Worm (Caenorhabditis elegans) whole organism, late embryonic: ENCODE measurements around the gene cogc-4.

ENCODE experiments used
- C08G9.2 ChIP-seq: sonication (generic microtip); optimal IDR thresholded peaks from 2 replicates; lab custom pipeline; 2016; ENCODE audit warnings: mild to moderate bottlenecking, missing genetic modification characterization, moderate library complexity, missing compliant biosample characterization
- K02D7.2 ChIP-seq: sonication (generic microtip); optimal IDR thresholded peaks from 2 replicates; lab custom pipeline; 2017; ENCODE audit warnings: mild to moderate bottlenecking, missing genetic modification characterization, missing compliant biosample characterization
- K09A11.1 ChIP-seq: sonication (generic microtip); optimal IDR thresholded peaks from 2 replicates; lab custom pipeline; 2017; ENCODE audit warnings: antibody characterized with exemption, mild to moderate bottlenecking, missing genetic modification characterization, missing compliant biosample characterization; ENCODE audit not compliant: insufficient read depth
- T23F11.4 ChIP-seq: fragments of 200-800 bp; sonication (Bioruptor generic); optimal IDR thresholded peaks from 2 replicates; lab custom pipeline; 2018; ENCODE audit warnings: mild to moderate bottlenecking, missing genetic modification characterization, missing compliant biosample characterization
- ahr-1 ChIP-seq: sonication (generic microtip); optimal IDR thresholded peaks from 2 replicates; lab custom pipeline; 2016; ENCODE audit warnings: missing genetic modification characterization, missing compliant biosample characterization
- ceh-14 ChIP-seq: sonication (generic microtip); optimal IDR thresholded peaks from 2 replicates; lab custom pipeline; 2016; ENCODE audit warnings: missing genotype, missing genetic modification characterization, missing compliant biosample characterization
- ceh-19 ChIP-seq: fragments of 200-800 bp; sonication (Bioruptor generic); optimal IDR thresholded peaks from 2 replicates; lab custom pipeline; 2018; ENCODE audit warnings: mild to moderate bottlenecking, missing genetic modification characterization, missing compliant biosample characterization
- ceh-2 ChIP-seq: sonication (generic microtip); optimal IDR thresholded peaks from 2 replicates; lab custom pipeline; 2016; ENCODE audit warnings: missing genotype, missing genetic modification characterization, missing compliant biosample characterization
- ceh-22 ChIP-seq: sonication (generic microtip); optimal IDR thresholded peaks from 2 replicates; lab custom pipeline; 2017; ENCODE audit warnings: missing biosample characterization, missing genetic modification characterization
- ceh-24 ChIP-seq: sonication (generic microtip); optimal IDR thresholded peaks from 2 replicates; lab custom pipeline; 2016; ENCODE audit warnings: mild to moderate bottlenecking, missing genetic modification characterization, missing compliant biosample characterization
- ceh-30 ChIP-seq: fragments of 150-350 bp; optimal IDR thresholded peaks from 2 replicates; lab custom pipeline; 2014; ENCODE audit warnings: missing biosample characterization, missing genetic modification characterization
- ceh-34 ChIP-seq: sonication (generic microtip); optimal IDR thresholded peaks from 2 replicates; lab custom pipeline; 2016; ENCODE audit warnings: mild to moderate bottlenecking, missing genetic modification characterization, missing compliant biosample characterization
- ceh-45 ChIP-seq: fragments of 200-800 bp; sonication (Bioruptor generic); IDR thresholded peaks from 2 replicates; pipeline ENCODE4 v1.3.6; 2022; ENCODE audit warnings: missing genetic modification reagents, missing genetic modification characterization, missing compliant biosample characterization
- ceh-48 ChIP-seq: sonication (generic microtip); optimal IDR thresholded peaks from 2 replicates; lab custom pipeline; 2016; ENCODE audit warnings: missing genetic modification characterization, inconsistent platforms, missing compliant biosample characterization
- ceh-9 ChIP-seq: sonication (generic microtip); optimal IDR thresholded peaks from 2 replicates; lab custom pipeline; 2016; ENCODE audit warnings: mild to moderate bottlenecking, missing genetic modification characterization, inconsistent platforms, missing compliant biosample characterization
- che-1 ChIP-seq: sonication (generic microtip); optimal IDR thresholded peaks from 2 replicates; lab custom pipeline; 2016; ENCODE audit warnings: mild to moderate bottlenecking, missing genetic modification characterization, missing compliant biosample characterization
- dmd-4 ChIP-seq: sonication (generic microtip); optimal IDR thresholded peaks from 2 replicates; lab custom pipeline; 2016; ENCODE audit warnings: borderline replicate concordance, missing genetic modification characterization, missing compliant biosample characterization
- dve-1 ChIP-seq: sonication (generic microtip); optimal IDR thresholded peaks from 2 replicates; lab custom pipeline; 2017; ENCODE audit warnings: antibody characterized with exemption, mild to moderate bottlenecking, missing genetic modification characterization, missing compliant biosample characterization
- elt-2 ChIP-seq: sonication (generic microtip); optimal IDR thresholded peaks from 2 replicates; lab custom pipeline; 2016; ENCODE audit warnings: missing genetic modification reagents, missing genetic modification characterization, missing compliant biosample characterization
- elt-4 ChIP-seq: sonication (generic microtip); optimal IDR thresholded peaks from 2 replicates; lab custom pipeline; 2016; ENCODE audit warnings: missing genetic modification characterization, missing compliant biosample characterization
- hlh-15 ChIP-seq: sonication (generic microtip); optimal IDR thresholded peaks from 2 replicates; lab custom pipeline; 2016; ENCODE audit warnings: missing genetic modification characterization, missing compliant biosample characterization
- hlh-30 ChIP-seq: sonication (generic microtip); optimal IDR thresholded peaks from 2 replicates; lab custom pipeline; 2017; ENCODE audit warnings: antibody characterized with exemption, missing genetic modification characterization, missing compliant biosample characterization; ENCODE audit not compliant: insufficient read depth
- hlh-8 ChIP-seq: sonication (generic microtip); optimal IDR thresholded peaks from 2 replicates; lab custom pipeline; 2016; ENCODE audit warnings: missing genotype, missing genetic modification characterization, missing compliant biosample characterization
- lim-6 ChIP-seq: sonication (generic microtip); optimal IDR thresholded peaks from 2 replicates; lab custom pipeline; 2016; ENCODE audit warnings: missing genetic modification characterization, missing compliant biosample characterization
- lin-11 ChIP-seq: fragments of 200-800 bp; sonication (Bioruptor generic); optimal IDR thresholded peaks from 2 replicates; lab custom pipeline; 2018; ENCODE audit warnings: mild to moderate bottlenecking, missing genetic modification characterization, missing compliant biosample characterization
- mec-3 ChIP-seq: sonication (generic microtip); optimal IDR thresholded peaks from 2 replicates; lab custom pipeline; 2016; ENCODE audit warnings: borderline replicate concordance, missing genetic modification characterization, missing compliant biosample characterization
- nhr-232 ChIP-seq: sonication (generic microtip); optimal IDR thresholded peaks from 2 replicates; lab custom pipeline; 2016; ENCODE audit warnings: missing genetic modification characterization, missing compliant biosample characterization
- npax-4 ChIP-seq: sonication (generic microtip); optimal IDR thresholded peaks from 2 replicates; lab custom pipeline; 2016; ENCODE audit warnings: missing genetic modification characterization, missing compliant biosample characterization
- pat-9 ChIP-seq: fragments of 200-800 bp; sonication (Bioruptor generic); optimal IDR thresholded peaks from 2 replicates; lab custom pipeline; 2018; ENCODE audit warnings: mild to moderate bottlenecking, missing genetic modification characterization, moderate library complexity, missing compliant biosample characterization
- pax-1 ChIP-seq: fragments of 150-350 bp; optimal IDR thresholded peaks from 2 replicates; lab custom pipeline; 2014; ENCODE audit warnings: missing biosample characterization, missing genetic modification characterization
- pha-2 ChIP-seq: sonication (generic microtip); optimal IDR thresholded peaks from 2 replicates; lab custom pipeline; 2017; ENCODE audit warnings: mild to moderate bottlenecking, missing genetic modification characterization, missing compliant biosample characterization
- pros-1 ChIP-seq: fragments of 150-350 bp; optimal IDR thresholded peaks from 2 replicates; lab custom pipeline; 2014; ENCODE audit warnings: missing biosample characterization, missing genetic modification reagents, missing genetic modification characterization
- rnt-1 ChIP-seq: sonication (generic microtip); optimal IDR thresholded peaks from 2 replicates; lab custom pipeline; 2016; ENCODE audit warnings: missing genetic modification characterization, missing compliant biosample characterization
- sdc-2 ChIP-seq: sonication (generic microtip); optimal IDR thresholded peaks from 2 replicates; lab custom pipeline; 2016; ENCODE audit warnings: missing genotype, missing genetic modification characterization, missing compliant biosample characterization
- tbx-2 ChIP-seq: sonication (generic microtip); optimal IDR thresholded peaks from 2 replicates; lab custom pipeline; 2016; ENCODE audit warnings: missing genetic modification characterization, missing compliant biosample characterization
- zip-5 ChIP-seq: sonication (generic microtip); optimal IDR thresholded peaks from 2 replicates; lab custom pipeline; 2016; ENCODE audit warnings: missing genetic modification characterization, missing compliant biosample characterization
- ztf-16 ChIP-seq: sonication (generic microtip); optimal IDR thresholded peaks from 2 replicates; lab custom pipeline; 2017; ENCODE audit warnings: missing genetic modification characterization, missing compliant biosample characterization

cogc-4 gene

ce11 chrII:1362423-1362822 lies 40.8 kb upstream of the cogc-4 start:
- TF ChIP-seq T23F11.4 (GFP tag; lab: Kevin White, UChicago) (no peak), ceh-30 (tag; lab: Kevin White, UChicago) (no peak), dve-1 (tag; lab: Kevin White, UChicago) (no peak), ceh-45 (GFP tag; lab: Robert Waterston, UW) (no peak), lin-11 (tag; lab: Kevin White, UChicago) (no peak), pros-1 (no peak), C08G9.2 (tag; lab: Kevin White, UChicago) (no peak), ceh-22 (no peak), pax-1 (tag; lab: Kevin White, UChicago) (no peak), nhr-232 (tag; lab: Kevin White, UChicago) (no peak), pat-9 (no peak), che-1 (tag; lab: Kevin White, UChicago) (no peak), npax-4 (no peak), rnt-1 (no peak), ahr-1 (tag; lab: Kevin White, UChicago) (no peak), lim-6 (tag; lab: Kevin White, UChicago) (no peak)

ce11 chrII:1365985-1366384 lies 37.3 kb upstream of the cogc-4 start:
- TF ChIP-seq ceh-9, result no peak
- no peak for TF ChIP-seq pha-2
- no peak for TF ChIP-seq zip-5 (tag; lab: Kevin White, UChicago)
- no peak for TF ChIP-seq sdc-2 (tag; lab: Kevin White, UChicago)
- no peak for TF ChIP-seq ceh-22
- no peak for TF ChIP-seq C08G9.2 (tag; lab: Kevin White, UChicago)
- TF ChIP-seq nhr-232 (tag; lab: Kevin White, UChicago), result no peak
- TF ChIP-seq ztf-16 (tag; lab: Kevin White, UChicago), result no peak
- TF ChIP-seq mec-3 (tag; lab: Kevin White, UChicago), result no peak
- no peak for TF ChIP-seq ceh-2 (tag; lab: Kevin White, UChicago)
- TF ChIP-seq tbx-2 (tag; lab: Kevin White, UChicago), result no peak
- TF ChIP-seq dmd-4 (tag; lab: Kevin White, UChicago), result no peak
- no peak for TF ChIP-seq pat-9

- TF ChIP-seq ceh-24 (tag; lab: Kevin White, UChicago) (no peak), hlh-15 (no peak), hlh-30 (tag; lab: Kevin White, UChicago) (no peak), npax-4 (no peak), ceh-19 (GFP tag; lab: Kevin White, UChicago) (no peak), pax-1 (tag; lab: Kevin White, UChicago) (no peak)
Observed at ce11 chrII:1368756-1369155, 34.5 kb upstream of the cogc-4 start.

DNA sequence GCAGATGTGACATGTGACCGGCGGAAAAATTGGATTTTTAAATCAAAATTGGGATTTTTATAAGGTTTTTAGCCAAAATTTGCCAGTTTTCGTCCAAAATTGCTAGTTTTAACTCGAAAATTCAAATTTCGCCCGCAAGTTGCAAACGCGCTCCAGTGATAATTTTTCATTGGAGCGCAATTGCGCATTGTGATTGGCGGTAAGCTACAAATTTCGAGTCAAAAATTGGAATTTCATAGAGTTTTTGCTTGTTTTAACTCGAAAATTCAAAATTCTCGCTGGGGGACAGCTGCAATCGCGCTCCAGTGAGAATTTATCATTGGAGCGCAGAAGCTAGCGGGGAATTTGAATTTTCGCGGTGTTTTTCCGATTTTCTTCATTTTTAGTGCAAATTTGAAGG lies 33.9 kb upstream of the cogc-4 start:
- TF ChIP-seq elt-2 (tag; lab: Kevin White, UChicago) (no peak), hlh-8 (tag; lab: Kevin White, UChicago) (no peak), pat-9 (no peak), hlh-30 (tag; lab: Kevin White, UChicago) (no peak), K02D7.2 (tag; lab: Kevin White, UChicago) (no peak), ztf-16 (tag; lab: Kevin White, UChicago) (no peak), ceh-34 (tag; lab: Kevin White, UChicago) (no peak), ceh-14 (tag; lab: Kevin White, UChicago) (no peak), pha-2 (no peak), ceh-19 (GFP tag; lab: Kevin White, UChicago) (no peak), elt-4 (no peak), sdc-2 (tag; lab: Kevin White, UChicago) (no peak), ceh-48 (tag; lab: Kevin White, UChicago) (no peak), K09A11.1 (tag; lab: Kevin White, UChicago) (no peak), npax-4 (no peak), ceh-2 (tag; lab: Kevin White, UChicago) (no peak)
